Worm (Caenorhabditis elegans) whole organism, L4/young adult: Measurements from ENCODE around the gene math-42.

Source experiments
- W03F9.2 ChIP-seq: fragments of 150-350 bp; optimal IDR thresholded peaks from 2 replicates; lab custom pipeline; 2014; ENCODE audit warnings: missing biosample characterization, missing genetic modification characterization
- dao-5 ChIP-seq: sonication (generic microtip); optimal IDR thresholded peaks from 2 replicates; lab custom pipeline; 2016; ENCODE audit warnings: missing genotype, missing genetic modification characterization, moderate library complexity, missing compliant biosample characterization
- him-1 ChIP-seq: sonication (generic microtip); optimal IDR thresholded peaks from 2 replicates; lab custom pipeline; 2016; ENCODE audit warnings: missing genotype, missing genetic modification reagents, missing genetic modification characterization, missing compliant biosample characterization

- TF ChIP-seq W03F9.2 (tag; lab: Kevin White, UChicago) (no peak), him-1 (tag; lab: Kevin White, UChicago) (no peak), dao-5 (tag; lab: Kevin White, UChicago) (no peak)
Measured at ce11 chrII:2090605-2091004, 9.1 kb upstream of the math-42 start, which contains the start of gene trpl-5.
